Worm (Caenorhabditis elegans) whole organism, mixed stage, embryonic: Measurements from ENCODE around the gene K11H3.2.
A peak's percentile ranks its signal among the peaks of the same experiment; 100 is the strongest.

Experiments used
- lin-13 ChIP-seq: fragments of 150-350 bp; optimal IDR thresholded peaks from 2 replicates; lab custom pipeline; 2014; ENCODE audit warnings: missing biosample characterization, missing genetic modification characterization
- lin-32 ChIP-seq: fragments of 200-800 bp; sonication (Bioruptor generic); optimal IDR thresholded peaks from 2 replicates; lab custom pipeline; 2018; ENCODE audit warnings: mild to moderate bottlenecking, missing genetic modification characterization, missing compliant biosample characterization
- mls-2 ChIP-seq: sonication (generic microtip); optimal IDR thresholded peaks from 2 replicates; lab custom pipeline; 2016; ENCODE audit warnings: mild to moderate bottlenecking, missing genetic modification characterization, moderate library complexity, missing compliant biosample characterization
- nhr-28 ChIP-seq: fragments of 150-350 bp; optimal IDR thresholded peaks from 2 replicates; lab custom pipeline; 2014; ENCODE audit warnings: missing biosample characterization, missing genetic modification characterization
- nhr-76 ChIP-seq: sonication (generic microtip); optimal IDR thresholded peaks from 2 replicates; lab custom pipeline; 2017; ENCODE audit warnings: missing biosample characterization, missing genetic modification characterization
- pha-4 ChIP-seq: fragments of 150-350 bp; optimal IDR thresholded peaks from 2 replicates; lab custom pipeline; 2018; ENCODE audit warnings: missing biosample characterization, missing genetic modification reagents, missing genetic modification characterization
- unc-39 ChIP-seq: fragments of 150-350 bp; optimal IDR thresholded peaks from 2 replicates; lab custom pipeline; 2014; ENCODE audit warnings: missing biosample characterization, missing genetic modification characterization
- unc-62 ChIP-seq: fragments of 150-350 bp; optimal IDR thresholded peaks from 2 replicates; lab custom pipeline; 2014; ENCODE audit warnings: missing biosample characterization, missing genetic modification reagents, missing genetic modification characterization

- no peak for TF ChIP-seq nhr-28 (tag; lab: Kevin White, UChicago)
- TF ChIP-seq unc-62 (GFP tag; lab: Kevin White, UChicago) = no peak
- TF ChIP-seq nhr-76 = no peak
- TF ChIP-seq pha-4 (tag; lab: Kevin White, UChicago) = peak; percentile 76
- TF ChIP-seq lin-32 (GFP tag; lab: Kevin White, UChicago) = no peak
- no peak for TF ChIP-seq unc-39 (tag; lab: Kevin White, UChicago)
- TF ChIP-seq mls-2 (tag; lab: Kevin White, UChicago) = no peak
- TF ChIP-seq lin-13 (tag; lab: Kevin White, UChicago) = no peak
Observed at ce11 chrIII:9827163-9827951, 18.8 kb upstream of the K11H3.2 start, which contains the start of the genes ZK632.10 and ZK632.11.
